Worm (Caenorhabditis elegans): Measurements from ENCODE around the gene dyla-1.

DNA sequence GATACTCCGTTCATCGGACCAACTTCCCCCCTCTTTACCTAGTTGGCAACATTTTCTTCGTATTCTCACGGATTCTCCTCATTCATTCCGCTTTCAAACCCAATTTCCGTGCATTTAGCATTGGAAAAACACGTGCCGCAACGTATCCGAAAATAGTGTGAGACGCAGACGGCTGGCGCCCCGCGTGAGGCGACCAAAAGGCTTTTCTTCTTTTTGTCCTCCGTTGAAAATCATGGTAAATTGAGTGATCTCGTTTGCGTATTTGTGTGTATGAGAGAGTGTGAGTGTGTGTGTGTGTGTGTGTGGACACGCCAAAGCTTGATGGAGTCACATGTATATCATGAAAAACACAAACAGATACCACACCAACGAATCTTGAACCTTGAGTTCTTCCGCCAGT is 44.0 kb upstream of the dyla-1 start:
- TF ChIP-seq Y79H2A.3 (GFP tag; conservative IDR thresholded peaks at IDR 0.05): no peak
- TF ChIP-seq rpc-1 (optimal IDR thresholded peaks at IDR 0.05): no peak
- TF ChIP-seq rpc-1 (tag; optimal IDR thresholded peaks at IDR 0.05): no peak
- TF ChIP-seq Y95B8A.8 (GFP tag; IDR thresholded peaks at IDR 0.05): 0 out of 2 replicates have a peak, but pooled peaks have one; percentile 8
- TF ChIP-seq snpc-4 (GFP tag; optimal IDR thresholded peaks at IDR 0.05): no peak
- TF ChIP-seq snpc-4 (tag; optimal IDR thresholded peaks at IDR 0.05): peak in 2 of 4 experiments; percentile 55 to 57
- TF ChIP-seq ama-1 (optimal IDR thresholded peaks at IDR 0.05): peak; percentile 59
- TF ChIP-seq ama-1 (GFP tag; optimal IDR thresholded peaks at IDR 0.05): no peak
